Fruit fly (Drosophila melanogaster) whole organism, embryonic: Measurements from ENCODE around the gene PIP82.

Experiments used
- Atf-2 ChIP-seq: fragments of 200-800 bp; sonication (Bioruptor generic); optimal IDR thresholded peaks from 2 replicates; lab custom pipeline; 2016; ENCODE audit warnings: missing biosample characterization, missing genetic modification characterization
- BEAF-32 ChIP-seq: fragments of 200-800 bp; sonication (Bioruptor generic); optimal IDR thresholded peaks from 3 replicates; lab custom pipeline; 2017; ENCODE audit warnings: missing biosample characterization, missing genetic modification characterization, mild to moderate bottlenecking, moderate library complexity, missing genetic modification reagents
- CG10431 ChIP-seq: fragments of 200-800 bp; sonication (Bioruptor generic); optimal IDR thresholded peaks from 3 replicates; lab custom pipeline; 2018; ENCODE audit warnings: missing biosample characterization, mild to moderate bottlenecking, missing genetic modification characterization
- CG10979 ChIP-seq: fragments of 200-800 bp; sonication (Bioruptor generic); optimal IDR thresholded peaks from 2 replicates; lab custom pipeline; 2018; ENCODE audit warnings: missing biosample characterization, mild to moderate bottlenecking, missing genetic modification characterization, moderate library complexity
- CG12219 ChIP-seq: fragments of 200-800 bp; sonication (Bioruptor generic); optimal IDR thresholded peaks from 3 replicates; lab custom pipeline; 2018; ENCODE audit warnings: missing biosample characterization, mild to moderate bottlenecking, missing genetic modification characterization
- CG15269 ChIP-seq: fragments of 200-800 bp; sonication (Bioruptor generic); optimal IDR thresholded peaks from 2 replicates; lab custom pipeline; 2018; ENCODE audit warnings: missing biosample characterization, mild to moderate bottlenecking, missing genetic modification characterization, moderate library complexity
- CG1529 ChIP-seq: fragments of 200-800 bp; sonication (Bioruptor generic); optimal IDR thresholded peaks from 3 replicates; lab custom pipeline; 2018; ENCODE audit warnings: missing biosample characterization, missing genetic modification characterization
- CG17802 ChIP-seq: fragments of 200-800 bp; sonication (Bioruptor generic); optimal IDR thresholded peaks from 2 replicates; lab custom pipeline; 2018; ENCODE audit warnings: missing biosample characterization, mild to moderate bottlenecking, missing genetic modification characterization, moderate library complexity
- CG18619 ChIP-seq: fragments of 200-800 bp; sonication (Bioruptor generic); optimal IDR thresholded peaks from 3 replicates; lab custom pipeline; 2017; ENCODE audit warnings: missing biosample characterization, mild to moderate bottlenecking, missing genetic modification characterization
- CG2116 ChIP-seq: fragments of 200-800 bp; sonication (Bioruptor generic); optimal IDR thresholded peaks from 3 replicates; lab custom pipeline; 2018; ENCODE audit warnings: missing biosample characterization, mild to moderate bottlenecking, missing genetic modification characterization
- CG31224 ChIP-seq: fragments of 200-800 bp; sonication (Bioruptor generic); IDR thresholded peaks from 2 replicates; pipeline ENCODE4 v1.3.6; 2022; ENCODE audit warnings: missing biosample characterization, missing genetic modification characterization
- CG4730 ChIP-seq: fragments of 200-800 bp; sonication (Bioruptor generic); IDR thresholded peaks from 2 replicates; pipeline ENCODE4 v1.3.6; 2022; ENCODE audit warnings: missing biosample characterization, missing genetic modification characterization
- CG5245 ChIP-seq: fragments of 200-800 bp; sonication (Bioruptor generic); optimal IDR thresholded peaks from 3 replicates; lab custom pipeline; 2016; ENCODE audit warnings: missing biosample characterization, missing genetic modification characterization
- CG7987 ChIP-seq: fragments of 200-800 bp; sonication (Bioruptor generic); optimal IDR thresholded peaks from 2 replicates; lab custom pipeline; 2018; ENCODE audit warnings: missing biosample characterization, mild to moderate bottlenecking, missing genetic modification characterization, moderate library complexity
- CG9727 ChIP-seq: fragments of 200-800 bp; sonication (Bioruptor generic); optimal IDR thresholded peaks from 3 replicates; lab custom pipeline; 2017; ENCODE audit warnings: missing biosample characterization, mild to moderate bottlenecking, missing genetic modification characterization
- D19A ChIP-seq: fragments of 200-800 bp; optimal IDR thresholded peaks from 3 replicates; lab custom pipeline; 2019; ENCODE audit warnings: missing biosample characterization, mild to moderate bottlenecking, missing genetic modification characterization, moderate library complexity
- Deaf1 ChIP-seq: fragments of 200-800 bp; optimal IDR thresholded peaks from 3 replicates; lab custom pipeline; 2019; ENCODE audit warnings: missing biosample characterization, mild to moderate bottlenecking, missing genetic modification characterization, moderate library complexity
- Dfd ChIP-seq, 2 experiments: fragments of >200 bp; optimal IDR thresholded peaks; 2 replicates each; lab custom pipeline; 2017; ENCODE audit warnings: missing biosample characterization in 2 of 2, missing genetic modification characterization in 2 of 2
- Dip2 ChIP-seq: fragments of 200-800 bp; sonication (Bioruptor generic); IDR thresholded peaks from 2 replicates; pipeline ENCODE4 v1.3.6; 2022; ENCODE audit warnings: missing biosample characterization, missing genetic modification characterization
- Doc3 ChIP-seq: fragments of 200-800 bp; sonication (Bioruptor generic); IDR thresholded peaks from 3 replicates; pipeline ENCODE4 v1.3.6; 2022; ENCODE audit warnings: missing biosample characterization, missing genetic modification characterization; ENCODE audit not compliant: partially characterized antibody
- Ets97D ChIP-seq: fragments of 200-800 bp; sonication (Bioruptor generic); optimal IDR thresholded peaks from 3 replicates; lab custom pipeline; 2016; ENCODE audit warnings: missing biosample characterization, missing genetic modification characterization
- Kr ChIP-seq: fragments of 200-800 bp; sonication (Bioruptor generic); optimal IDR thresholded peaks from 2 replicates; lab custom pipeline; 2017; ENCODE audit warnings: missing biosample characterization, mild to moderate bottlenecking, missing genetic modification characterization
- Mrtf ChIP-seq: fragments of 200-800 bp; sonication (Bioruptor generic); IDR thresholded peaks from 3 replicates; pipeline ENCODE4 v1.3.6; 2022; ENCODE audit warnings: missing biosample characterization, missing genetic modification characterization
- Neu2 ChIP-seq: fragments of 200-800 bp; sonication (Bioruptor generic); optimal IDR thresholded peaks from 3 replicates; lab custom pipeline; 2016; ENCODE audit warnings: missing biosample characterization, missing genetic modification characterization, borderline replicate concordance
- NfI ChIP-seq: fragments of 200-800 bp; sonication (Bioruptor generic); optimal IDR thresholded peaks from 3 replicates; lab custom pipeline; 2018; ENCODE audit warnings: missing biosample characterization, mild to moderate bottlenecking, missing genetic modification characterization, moderate library complexity
- Rfx ChIP-seq: fragments of 200-800 bp; sonication (Bioruptor generic); IDR thresholded peaks from 2 replicates; pipeline ENCODE4 v1.3.6; 2022; ENCODE audit warnings: missing biosample characterization, missing genetic modification characterization
- Rx ChIP-seq: fragments of 200-800 bp; sonication (Bioruptor generic); IDR thresholded peaks from 2 replicates; pipeline ENCODE4 v1.3.6; 2022; ENCODE audit warnings: missing biosample characterization, missing genetic modification characterization
- chm ChIP-seq: fragments of 200-800 bp; sonication (Bioruptor generic); IDR thresholded peaks from 2 replicates; pipeline ENCODE4 v1.3.6; 2022; ENCODE audit warnings: missing biosample characterization, missing genetic modification characterization
- esg ChIP-seq: fragments of 200-800 bp; sonication (Bioruptor generic); conservative IDR thresholded peaks from 2 replicates; pipeline ENCODE4 v1.3.6; 2022; ENCODE audit warnings: missing biosample characterization, missing genetic modification characterization
- ewg ChIP-seq: fragments of 200-800 bp; sonication (Bioruptor generic); optimal IDR thresholded peaks from 3 replicates; lab custom pipeline; 2017; ENCODE audit warnings: mild to moderate bottlenecking, missing biosample characterization, missing genetic modification reagents, missing genetic modification characterization
- exex ChIP-seq: fragments of 200-800 bp; sonication (Bioruptor generic); optimal IDR thresholded peaks from 4 replicates; lab custom pipeline; 2018; ENCODE audit warnings: missing biosample characterization, mild to moderate bottlenecking, missing genetic modification characterization, moderate library complexity
- gro ChIP-seq: fragments of 200-800 bp; sonication (Bioruptor generic); optimal IDR thresholded peaks from 2 replicates; lab custom pipeline; 2016; ENCODE audit warnings: missing biosample characterization, missing genetic modification characterization
- h ChIP-seq: fragments of >200 bp; optimal IDR thresholded peaks from 2 replicates; lab custom pipeline; 2017
- inv ChIP-seq: fragments of 200-800 bp; sonication (Bioruptor generic); IDR thresholded peaks from 2 replicates; pipeline ENCODE4 v1.3.6; 2022; ENCODE audit warnings: missing biosample characterization, missing genetic modification characterization; ENCODE audit not compliant: partially characterized antibody
- kah ChIP-seq: fragments of 200-800 bp; sonication (Bioruptor generic); optimal IDR thresholded peaks from 2 replicates; lab custom pipeline; 2018; ENCODE audit warnings: missing biosample characterization, mild to moderate bottlenecking, missing genetic modification characterization
- kay ChIP-seq: fragments of 200-800 bp; sonication (Bioruptor generic); optimal IDR thresholded peaks from 2 replicates; lab custom pipeline; 2016; ENCODE audit warnings: missing biosample characterization, missing genetic modification characterization
- nerfin-2 ChIP-seq: fragments of 200-800 bp; sonication (Bioruptor generic); IDR thresholded peaks from 2 replicates; pipeline ENCODE4 v1.3.6; 2022; ENCODE audit warnings: missing biosample characterization, missing genetic modification characterization; ENCODE audit not compliant: partially characterized antibody
- pb ChIP-seq: fragments of 200-800 bp; sonication (Bioruptor generic); optimal IDR thresholded peaks from 3 replicates; lab custom pipeline; 2016; ENCODE audit warnings: missing biosample characterization, missing genetic modification characterization
- peb ChIP-seq: fragments of 200-800 bp; sonication (Bioruptor generic); IDR thresholded peaks from 2 replicates; pipeline ENCODE4 v1.3.6; 2022; ENCODE audit warnings: missing biosample characterization, missing genetic modification characterization
- ranshi ChIP-seq: fragments of 200-800 bp; sonication (Bioruptor generic); IDR thresholded peaks from 2 replicates; pipeline ENCODE4 v1.3.6; 2022; ENCODE audit warnings: missing biosample characterization, missing genetic modification characterization
- repo ChIP-seq: fragments of 200-800 bp; sonication (Bioruptor generic); optimal IDR thresholded peaks from 2 replicates; lab custom pipeline; 2016; ENCODE audit warnings: missing biosample characterization, missing genetic modification characterization
- schlank ChIP-seq: fragments of 200-800 bp; sonication (Bioruptor generic); optimal IDR thresholded peaks from 2 replicates; lab custom pipeline; 2018; ENCODE audit warnings: missing biosample characterization, mild to moderate bottlenecking, missing genetic modification characterization
- slp2 ChIP-seq: fragments of 200-800 bp; sonication (Bioruptor generic); optimal IDR thresholded peaks from 2 replicates; lab custom pipeline; 2016; ENCODE audit warnings: missing biosample characterization, missing genetic modification characterization
- tio ChIP-seq: fragments of 200-800 bp; sonication (Bioruptor generic); optimal IDR thresholded peaks from 2 replicates; lab custom pipeline; 2017; ENCODE audit warnings: missing biosample characterization, missing genetic modification characterization, inconsistent platforms
- tna ChIP-seq: fragments of 200-800 bp; sonication (Bioruptor generic); IDR thresholded peaks from 2 replicates; pipeline ENCODE4 v1.3.6; 2022; ENCODE audit warnings: missing biosample characterization, missing genetic modification characterization; ENCODE audit not compliant: partially characterized antibody
- vfl ChIP-seq: fragments of 200-800 bp; sonication (Bioruptor generic); optimal IDR thresholded peaks from 2 replicates; lab custom pipeline; 2016; ENCODE audit warnings: missing biosample characterization, missing genetic modification characterization
- yki ChIP-seq: fragments of >200 bp; optimal IDR thresholded peaks from 3 replicates; lab custom pipeline; 2018
- zf30C ChIP-seq: fragments of 200-800 bp; sonication (Bioruptor generic); optimal IDR thresholded peaks from 3 replicates; lab custom pipeline; 2018; ENCODE audit warnings: missing biosample characterization, mild to moderate bottlenecking, missing genetic modification characterization

PIP82 gene

dm6 chrX:8574672-8575350, 45.3 kb upstream of the PIP82 start (continued):
- TF ChIP-seq pb (GFP tag; lab: Kevin White, UChicago) (peak; percentile 13), repo (GFP tag; lab: Kevin White, UChicago) (no peak), Ets97D (no peak), nerfin-2 (no peak), CG2116 (GFP tag; lab: Kevin White, UChicago) (peak; percentile 29), ranshi (no peak), Mrtf (GFP tag; lab: Robert Waterston, UW) (peak; percentile 47; the same call in 2 of the 3 replicates), exex (tag; lab: Kevin White, UChicago) (peak; percentile 25), schlank (tag; lab: Kevin White, UChicago) (no peak)

DNA sequence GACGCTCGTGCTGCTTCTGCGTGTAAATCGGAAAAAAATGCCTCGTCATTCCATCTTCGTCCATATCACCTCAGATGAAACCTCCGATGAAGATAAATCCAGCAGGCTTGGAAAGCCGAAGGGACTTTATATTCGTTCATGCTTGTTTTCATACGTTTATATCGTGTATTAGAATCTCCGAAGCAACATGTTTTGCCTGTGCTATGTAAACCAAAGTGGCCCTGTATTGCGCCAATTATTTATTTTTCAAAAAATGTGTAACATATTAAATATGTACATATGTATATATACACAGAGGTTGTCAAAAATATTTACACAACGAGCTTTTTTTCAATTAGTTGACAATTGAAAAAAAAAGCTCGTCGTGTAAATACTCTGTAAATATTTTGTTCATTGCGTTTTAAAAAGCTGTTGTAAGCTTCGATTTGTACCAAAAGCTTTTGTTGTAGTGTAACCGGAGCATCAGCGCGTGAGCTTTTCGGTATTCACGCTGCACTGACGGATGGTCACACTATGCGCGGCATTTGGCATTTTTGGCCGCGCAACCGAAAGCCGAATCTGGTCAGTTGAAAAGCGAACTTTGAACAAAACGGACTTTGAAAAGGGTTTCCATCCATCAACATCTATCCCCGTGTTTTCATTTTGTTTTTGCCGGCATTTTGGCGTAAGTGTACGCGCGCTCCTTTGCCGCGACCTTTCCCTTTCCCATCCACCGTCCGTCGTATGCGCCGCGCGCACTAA, 44.4 kb upstream of the PIP82 start, which contains the start of gene CG12065:
CG12065 (plus strand) TSS at position 563 of the 741 bp plus-strand sequence.
- TF ChIP-seq ranshi (peak; percentile 16; the same call in 1 of the 2 replicates), tio (GFP tag; lab: Kevin White, UChicago) (no peak), CG31224 (GFP tag; lab: Robert Waterston, UW) (no peak), CG4730 (no peak), Rfx (GFP tag; lab: Robert Waterston, UW) (no peak), Neu2 (GFP tag; lab: Kevin White, UChicago) (no peak), ewg (no peak), CG7987 (GFP tag; lab: Kevin White, UChicago) (peak; percentile 52), D19A (peak; percentile 31), CG10979 (peak; percentile 23), Doc3 (no peak), vfl (GFP tag; lab: Kevin White, UChicago) (no peak), esg (GFP tag; lab: Robert Waterston, UW) (no peak), CG15269 (peak; percentile 73), Atf-2 (GFP tag; lab: Kevin White, UChicago) (no peak), yki (no peak), CG12219 (GFP tag; lab: Kevin White, UChicago) (no peak), gro (GFP tag; lab: Kevin White, UChicago) (no peak), kah (GFP tag; lab: Kevin White, UChicago) (no peak), NfI (no peak), BEAF-32 (GFP tag; lab: Kevin White, UChicago) (peak; percentile 22), CG18619 (GFP tag; lab: Kevin White, UChicago) (no peak), chm (GFP tag; lab: Robert Waterston, UW) (peak; percentile 60; the same call in 1 of the 2 replicates), Kr (GFP tag; lab: Kevin White, UChicago) (no peak), zf30C (GFP tag; lab: Kevin White, UChicago) (no peak), CG17802 (tag; lab: Kevin White, UChicago) (no peak), Deaf1 (tag; lab: Kevin White, UChicago) (no peak), h (lab: Kevin White, UChicago) (no peak), Dip2 (GFP tag; lab: Robert Waterston, UW) (no peak), CG5245 (GFP tag; lab: Kevin White, UChicago) (no peak), kay (no peak), peb (no peak), Rx (GFP tag; lab: Robert Waterston, UW) (no peak), CG1529 (GFP tag; lab: Kevin White, UChicago) (no peak), tna (no peak), slp2 (GFP tag; lab: Kevin White, UChicago) (no peak), CG9727 (GFP tag; lab: Kevin White, UChicago) (no peak), Dfd (GFP tag; optimal IDR thresholded peaks at IDR 0.05; lab: Kevin White, UChicago) (no peak), CG10431 (GFP tag; lab: Kevin White, UChicago) (no peak), inv (GFP tag; lab: Robert Waterston, UW) (peak; percentile 10; the same call in 1 of the 2 replicates)
